Fruit fly (Drosophila melanogaster) whole organism, embryonic: ENCODE results near the gene CG14120.

Experiments used
- Asciz ChIP-seq: fragments of 200-800 bp; sonication (Bioruptor generic); optimal IDR thresholded peaks from 2 replicates; lab custom pipeline; 2017; ENCODE audit warnings: missing biosample characterization, mild to moderate bottlenecking, missing genetic modification characterization, missing genetic modification reagents
- CG10209 ChIP-seq: fragments of 200-800 bp; sonication (Bioruptor generic); optimal IDR thresholded peaks from 3 replicates; lab custom pipeline; 2017; ENCODE audit warnings: missing biosample characterization, mild to moderate bottlenecking, missing genetic modification characterization, missing genetic modification reagents
- CG1233 ChIP-seq: fragments of 200-800 bp; sonication (Bioruptor generic); optimal IDR thresholded peaks from 4 replicates; lab custom pipeline; 2018; ENCODE audit warnings: missing biosample characterization, mild to moderate bottlenecking, missing genetic modification characterization
- CG12769 ChIP-seq: fragments of 200-800 bp; sonication (Bioruptor generic); optimal IDR thresholded peaks from 2 replicates; lab custom pipeline; 2019; ENCODE audit warnings: missing biosample characterization, mild to moderate bottlenecking, missing genetic modification characterization, moderate library complexity
- CG13424 ChIP-seq: fragments of 200-800 bp; sonication (Bioruptor generic); optimal IDR thresholded peaks from 2 replicates; lab custom pipeline; 2019; ENCODE audit warnings: missing biosample characterization, mild to moderate bottlenecking, missing genetic modification characterization, moderate library complexity
- CG14014 ChIP-seq: fragments of 200-800 bp; sonication (Bioruptor generic); IDR thresholded peaks from 2 replicates; pipeline ENCODE4 v1.3.6; 2022; ENCODE audit warnings: missing biosample characterization, missing genetic modification characterization
- CG14050 ChIP-seq: fragments of 200-800 bp; sonication (Bioruptor generic); IDR thresholded peaks from 3 replicates; pipeline ENCODE4 v1.3.6; 2022; ENCODE audit warnings: missing biosample characterization, missing genetic modification characterization
- CG15514 ChIP-seq: fragments of 200-800 bp; sonication (Bioruptor generic); optimal IDR thresholded peaks from 3 replicates; lab custom pipeline; 2017; ENCODE audit warnings: missing biosample characterization, missing genetic modification characterization, mild to moderate bottlenecking, moderate library complexity, missing genetic modification reagents
- CG1603 ChIP-seq: fragments of 200-800 bp; sonication (Bioruptor generic); optimal IDR thresholded peaks from 2 replicates; lab custom pipeline; 2019; ENCODE audit warnings: missing biosample characterization, mild to moderate bottlenecking, missing genetic modification characterization, moderate library complexity
- CG1647 ChIP-seq: fragments of 200-800 bp; sonication (Bioruptor generic); optimal IDR thresholded peaks from 3 replicates; lab custom pipeline; 2016; ENCODE audit warnings: missing biosample characterization, missing genetic modification characterization
- CG1792 ChIP-seq: fragments of 200-800 bp; sonication (Bioruptor generic); optimal IDR thresholded peaks from 2 replicates; lab custom pipeline; 2016; ENCODE audit warnings: missing biosample characterization, missing genetic modification characterization
- CG18619 ChIP-seq: fragments of 200-800 bp; sonication (Bioruptor generic); optimal IDR thresholded peaks from 3 replicates; lab custom pipeline; 2017; ENCODE audit warnings: missing biosample characterization, mild to moderate bottlenecking, missing genetic modification characterization
- CG18764 ChIP-seq: fragments of 200-800 bp; sonication (Bioruptor generic); optimal IDR thresholded peaks from 3 replicates; lab custom pipeline; 2016; ENCODE audit warnings: missing biosample characterization, missing genetic modification characterization
- CG2202 ChIP-seq: fragments of 200-800 bp; sonication (Bioruptor generic); optimal IDR thresholded peaks from 2 replicates; lab custom pipeline; 2018; ENCODE audit warnings: missing biosample characterization, mild to moderate bottlenecking, missing genetic modification characterization
- CG2889 ChIP-seq: fragments of 200-800 bp; sonication (Bioruptor generic); IDR thresholded peaks from 3 replicates; pipeline ENCODE4 v1.3.6; 2022; ENCODE audit warnings: missing biosample characterization, missing genetic modification characterization
- CG3065 ChIP-seq: fragments of 200-800 bp; sonication (Bioruptor generic); optimal IDR thresholded peaks from 2 replicates; lab custom pipeline; 2016; ENCODE audit warnings: missing biosample characterization, missing genetic modification characterization
- CG31388 ChIP-seq: fragments of 200-800 bp; sonication (Bioruptor generic); optimal IDR thresholded peaks from 2 replicates; lab custom pipeline; 2016; ENCODE audit warnings: missing biosample characterization, missing genetic modification characterization
- CG31441 ChIP-seq: fragments of 200-800 bp; sonication (Bioruptor generic); IDR thresholded peaks from 2 replicates; pipeline ENCODE4 v1.3.6; 2022; ENCODE audit warnings: missing biosample characterization, missing genetic modification characterization
- CG7987 ChIP-seq: fragments of 200-800 bp; sonication (Bioruptor generic); optimal IDR thresholded peaks from 2 replicates; lab custom pipeline; 2018; ENCODE audit warnings: missing biosample characterization, mild to moderate bottlenecking, missing genetic modification characterization, moderate library complexity
- Dbx ChIP-seq: fragments of 200-800 bp; sonication (Bioruptor generic); IDR thresholded peaks from 3 replicates; pipeline ENCODE4 v1.3.6; 2022; ENCODE audit warnings: missing biosample characterization, missing genetic modification characterization
- Deaf1 ChIP-seq: fragments of 200-800 bp; optimal IDR thresholded peaks from 3 replicates; lab custom pipeline; 2019; ENCODE audit warnings: missing biosample characterization, mild to moderate bottlenecking, missing genetic modification characterization, moderate library complexity
- Dip2 ChIP-seq: fragments of 200-800 bp; sonication (Bioruptor generic); IDR thresholded peaks from 2 replicates; pipeline ENCODE4 v1.3.6; 2022; ENCODE audit warnings: missing biosample characterization, missing genetic modification characterization
- Doc2 ChIP-seq: fragments of 200-800 bp; sonication (Bioruptor generic); IDR thresholded peaks from 2 replicates; pipeline ENCODE4 v1.3.6; 2022; ENCODE audit warnings: missing biosample characterization, missing genetic modification characterization
- Dp ChIP-seq: fragments of 200-800 bp; sonication (Bioruptor generic); optimal IDR thresholded peaks from 2 replicates; lab custom pipeline; 2018; ENCODE audit warnings: missing biosample characterization, mild to moderate bottlenecking, missing genetic modification characterization, moderate library complexity
- Fer1 ChIP-seq: fragments of 200-800 bp; sonication (Bioruptor generic); optimal IDR thresholded peaks from 2 replicates; lab custom pipeline; 2017; ENCODE audit warnings: missing biosample characterization, mild to moderate bottlenecking, missing genetic modification characterization
- Jarid2 ChIP-seq: fragments of 200-800 bp; sonication (Bioruptor generic); optimal IDR thresholded peaks from 3 replicates; lab custom pipeline; 2017; ENCODE audit warnings: mild to moderate bottlenecking, missing biosample characterization, missing genetic modification reagents, missing genetic modification characterization
- NFAT ChIP-seq: fragments of 200-800 bp; sonication (Bioruptor generic); IDR thresholded peaks from 2 replicates; pipeline ENCODE4 v1.3.6; 2022; ENCODE audit warnings: missing biosample characterization, missing genetic modification characterization
- Rx ChIP-seq: fragments of 200-800 bp; sonication (Bioruptor generic); IDR thresholded peaks from 2 replicates; pipeline ENCODE4 v1.3.6; 2022; ENCODE audit warnings: missing biosample characterization, missing genetic modification characterization
- bbx ChIP-seq: fragments of 200-800 bp; sonication (Bioruptor generic); IDR thresholded peaks from 2 replicates; pipeline ENCODE4 v1.3.6; 2022; ENCODE audit warnings: missing biosample characterization, missing genetic modification characterization; ENCODE audit not compliant: partially characterized antibody
- bowl ChIP-seq: fragments of 200-800 bp; sonication (Bioruptor generic); IDR thresholded peaks from 2 replicates; pipeline ENCODE4 v1.3.6; 2022; ENCODE audit warnings: missing biosample characterization, missing genetic modification characterization
- chif ChIP-seq, 2 experiments: fragments of 200-800 bp; sonication (Bioruptor generic); optimal IDR thresholded peaks; 3 replicates each; lab custom pipeline; 2016; ENCODE audit warnings: missing biosample characterization in 2 of 2, missing genetic modification characterization in 2 of 2
- chm ChIP-seq: fragments of 200-800 bp; sonication (Bioruptor generic); IDR thresholded peaks from 2 replicates; pipeline ENCODE4 v1.3.6; 2022; ENCODE audit warnings: missing biosample characterization, missing genetic modification characterization
- esg ChIP-seq: fragments of 200-800 bp; sonication (Bioruptor generic); conservative IDR thresholded peaks from 2 replicates; pipeline ENCODE4 v1.3.6; 2022; ENCODE audit warnings: missing biosample characterization, missing genetic modification characterization
- eve ChIP-seq, 2 experiments: fragments of >200 bp; optimal IDR thresholded peaks; 2 replicates each; lab custom pipeline; 2017; ENCODE audit warnings: missing biosample characterization in 2 of 2, missing genetic modification characterization in 2 of 2
- fd102C ChIP-seq: fragments of 200-800 bp; sonication (Bioruptor generic); optimal IDR thresholded peaks from 2 replicates; lab custom pipeline; 2018; ENCODE audit warnings: missing biosample characterization, mild to moderate bottlenecking, missing genetic modification characterization, moderate library complexity
- gcm ChIP-seq: fragments of 200-800 bp; sonication (Bioruptor generic); optimal IDR thresholded peaks from 2 replicates; lab custom pipeline; 2019; ENCODE audit warnings: missing biosample characterization, mild to moderate bottlenecking, missing genetic modification characterization, moderate library complexity
- gcm2 ChIP-seq: fragments of 200-800 bp; sonication (Bioruptor generic); optimal IDR thresholded peaks from 2 replicates; lab custom pipeline; 2016; ENCODE audit warnings: missing biosample characterization, missing genetic modification characterization
- gro ChIP-seq: fragments of 200-800 bp; sonication (Bioruptor generic); optimal IDR thresholded peaks from 2 replicates; lab custom pipeline; 2016; ENCODE audit warnings: missing biosample characterization, missing genetic modification characterization
- hth ChIP-seq: fragments of >200 bp; optimal IDR thresholded peaks from 2 replicates; lab custom pipeline; 2017; ENCODE audit warnings: inconsistent platforms
- insv ChIP-seq, 2 experiments: fragments of 200-800 bp; sonication (Bioruptor generic); optimal IDR thresholded peaks; 3 replicates each; lab custom pipeline; 2016 to 2018; ENCODE audit warnings: missing biosample characterization in 2 of 2, missing genetic modification characterization in 2 of 2
- inv ChIP-seq: fragments of 200-800 bp; sonication (Bioruptor generic); IDR thresholded peaks from 2 replicates; pipeline ENCODE4 v1.3.6; 2022; ENCODE audit warnings: missing biosample characterization, missing genetic modification characterization; ENCODE audit not compliant: partially characterized antibody
- nerfin-2 ChIP-seq: fragments of 200-800 bp; sonication (Bioruptor generic); IDR thresholded peaks from 2 replicates; pipeline ENCODE4 v1.3.6; 2022; ENCODE audit warnings: missing biosample characterization, missing genetic modification characterization; ENCODE audit not compliant: partially characterized antibody
- pfk ChIP-seq: fragments of 200-800 bp; sonication (Bioruptor generic); optimal IDR thresholded peaks from 2 replicates; lab custom pipeline; 2018; ENCODE audit warnings: missing biosample characterization, mild to moderate bottlenecking, missing genetic modification characterization, moderate library complexity
- ranshi ChIP-seq: fragments of 200-800 bp; sonication (Bioruptor generic); IDR thresholded peaks from 2 replicates; pipeline ENCODE4 v1.3.6; 2022; ENCODE audit warnings: missing biosample characterization, missing genetic modification characterization
- sisA ChIP-seq: fragments of 200-800 bp; sonication (Bioruptor generic); IDR thresholded peaks from 2 replicates; pipeline ENCODE4 v1.3.6; 2022; ENCODE audit warnings: missing biosample characterization, missing genetic modification characterization
- sna ChIP-seq: fragments of 200-800 bp; sonication (Bioruptor generic); IDR thresholded peaks from 2 replicates; pipeline ENCODE4 v1.3.6; 2022; ENCODE audit warnings: missing biosample characterization, missing genetic modification characterization; ENCODE audit not compliant: partially characterized antibody
- unc-4 ChIP-seq: fragments of 200-800 bp; sonication (Bioruptor generic); IDR thresholded peaks from 2 replicates; pipeline ENCODE4 v1.3.6; 2022; ENCODE audit warnings: missing biosample characterization, missing genetic modification characterization; ENCODE audit not compliant: partially characterized antibody
- wdn ChIP-seq: fragments of 200-800 bp; sonication (Bioruptor generic); IDR thresholded peaks from 2 replicates; pipeline ENCODE4 v1.3.6; 2022; ENCODE audit warnings: missing biosample characterization, missing genetic modification characterization
- zen ChIP-seq: fragments of 200-800 bp; sonication (Bioruptor generic); optimal IDR thresholded peaks from 3 replicates; lab custom pipeline; 2018; ENCODE audit warnings: missing biosample characterization, mild to moderate bottlenecking, missing genetic modification characterization, moderate library complexity

The CG14120 gene

dm6 chr3L:12843056-12843799 is 41.6 kb upstream of the CG14120 start, which contains the start of gene nebu (continued):
- peak; percentile 96 for TF ChIP-seq CG18619
- peak; percentile 5 for TF ChIP-seq fd102C (GFP tag; lab: Kevin White, UChicago)
- peak; percentile 94 for TF ChIP-seq CG31441 (GFP tag; lab: Robert Waterston, UW)
- TF ChIP-seq Dp (GFP tag; lab: Kevin White, UChicago), result no peak
- peak; percentile 95 for TF ChIP-seq esg
- TF ChIP-seq gro, result peak; percentile 99
- TF ChIP-seq Rx, result no peak; the same call in 1 of the 2 replicates
- peak; percentile 92 to 95 for TF ChIP-seq chif (GFP tag; optimal IDR thresholded peaks at IDR 0.05; lab: Kevin White, UChicago)
- TF ChIP-seq CG12769 (tag; lab: Kevin White, UChicago), result peak; percentile 98
- TF ChIP-seq CG2202 (tag; lab: Kevin White, UChicago), result peak; percentile 66
- peak; percentile 93 for TF ChIP-seq CG15514
- TF ChIP-seq nerfin-2, result no peak
- peak; percentile 91 for TF ChIP-seq CG1603
- peak; percentile 89 for TF ChIP-seq Asciz (GFP tag; lab: Kevin White, UChicago)
- peak; percentile 95; the same call in 1 of the 2 replicates for TF ChIP-seq chm
- peak; percentile 93 for TF ChIP-seq gcm2 (GFP tag; lab: Kevin White, UChicago)
- TF ChIP-seq ranshi, result peak; percentile 96
- TF ChIP-seq Fer1, result peak; percentile 99
- no peak for TF ChIP-seq inv
- TF ChIP-seq Dbx (GFP tag; lab: Robert Waterston, UW), result peak; percentile 99
- TF ChIP-seq CG2889 (GFP tag; lab: Robert Waterston, UW), result peak; percentile 94
- peak; percentile 94 for TF ChIP-seq CG13424
- peak; percentile 96 for TF ChIP-seq NFAT (GFP tag; lab: Robert Waterston, UW)
- peak; percentile 95 for TF ChIP-seq CG1647 (GFP tag; lab: Kevin White, UChicago)
- TF ChIP-seq Jarid2 (GFP tag; lab: Kevin White, UChicago), result peak; percentile 81
- peak; percentile 91 for TF ChIP-seq CG31388 (GFP tag; lab: Kevin White, UChicago)
- peak; percentile 86 for TF ChIP-seq zen
- TF ChIP-seq CG1233 (GFP tag; lab: Kevin White, UChicago), result peak; percentile 89
- peak; percentile 96 for TF ChIP-seq sisA (GFP tag; lab: Robert Waterston, UW)
- TF ChIP-seq bbx (GFP tag; lab: Robert Waterston, UW), result no peak
- TF ChIP-seq Dip2 (GFP tag; lab: Robert Waterston, UW), result peak; percentile 69; the same call in 1 of the 2 replicates
- TF ChIP-seq pfk (GFP tag; lab: Kevin White, UChicago), result no peak
- TF ChIP-seq CG1792 (GFP tag; lab: Kevin White, UChicago), result peak; percentile 96
- TF ChIP-seq hth (lab: Kevin White, UChicago), result no peak
- peak; percentile 89 for TF ChIP-seq bowl (GFP tag; lab: Robert Waterston, UW)
- TF ChIP-seq sna (GFP tag; lab: Robert Waterston, UW), result no peak
- TF ChIP-seq CG7987, result peak; percentile 79
- TF ChIP-seq unc-4, result no peak
- TF ChIP-seq CG3065 (GFP tag; lab: Kevin White, UChicago), result peak; percentile 81
- peak; percentile 96 for TF ChIP-seq CG10209 (GFP tag; lab: Kevin White, UChicago)
- peak in 1 of 2 experiments; percentile 95 for TF ChIP-seq eve (GFP tag; optimal IDR thresholded peaks at IDR 0.05; lab: Kevin White, UChicago)
- TF ChIP-seq Deaf1 (tag; lab: Kevin White, UChicago), result peak; percentile 86
- TF ChIP-seq Doc2 (GFP tag; lab: Robert Waterston, UW), result no peak
- peak; percentile 97 for TF ChIP-seq wdn (GFP tag; lab: Robert Waterston, UW)
- peak; percentile 90 for TF ChIP-seq CG18764 (GFP tag; lab: Kevin White, UChicago)
- TF ChIP-seq insv (GFP tag; optimal IDR thresholded peaks at IDR 0.05; lab: Kevin White, UChicago), result peak in 1 of 2 experiments; percentile 71
- TF ChIP-seq CG14014 (GFP tag; lab: Robert Waterston, UW), result peak; percentile 98
- peak; percentile 94 for TF ChIP-seq CG14050 (GFP tag; lab: Robert Waterston, UW)
- TF ChIP-seq gcm (GFP tag; lab: Kevin White, UChicago), result peak; percentile 89
